2 fruit fly cellular contexts compared by ENCODE assay signal in genomic region chr3R:30616098-30616857, dm6.
TF ChIP-seq lines count a peak whose summit lies in the region.

No protein-coding gene starts in this region.

- no peak for TF ChIP-seq CTCF in whole organism, embryonic (GFP tag; optimal IDR thresholded peaks at IDR 0.05; lab: Kevin White, UChicago)

TF ChIP-seq in whole organism, adult, 20 proteins besides CTCF, POLR2A, EP300 and RAD21:
- no peak for TF ChIP-seq CG1620 (GFP tag; optimal IDR thresholded peaks at IDR 0.05; lab: Kevin White, UChicago)
- TF ChIP-seq Hr96 (GFP tag; optimal IDR thresholded peaks at IDR 0.05; lab: Kevin White, UChicago), result no peak
- peak; percentile 58 for TF ChIP-seq pad (GFP tag; optimal IDR thresholded peaks at IDR 0.05; lab: Kevin White, UChicago)
- no peak for TF ChIP-seq CG12768 (GFP tag; optimal IDR thresholded peaks at IDR 0.05; lab: Kevin White, UChicago)

TF ChIP-seq in whole organism, embryonic, 481 proteins besides CTCF, POLR2A, EP300 and RAD21:
- TF ChIP-seq Mrtf (GFP tag; IDR thresholded peaks at IDR 0.05; lab: Robert Waterston, UW) (no peak), CG10321 (GFP tag; IDR thresholded peaks at IDR 0.05; lab: Robert Waterston, UW) (peak; percentile 66), CG9797 (GFP tag; optimal IDR thresholded peaks at IDR 0.05; lab: Kevin White, UChicago) (no peak), insv (GFP tag; optimal IDR thresholded peaks at IDR 0.05; lab: Kevin White, UChicago) (no peak), crol (GFP tag; IDR thresholded peaks at IDR 0.05; lab: Robert Waterston, UW) (peak; percentile 66), Nf-YB (GFP tag; optimal IDR thresholded peaks at IDR 0.05; lab: Kevin White, UChicago) (peak; percentile 95), CG1832 (GFP tag; optimal IDR thresholded peaks at IDR 0.05; lab: Kevin White, UChicago) (peak; percentile 32), CG6791 (GFP tag; IDR thresholded peaks at IDR 0.05; lab: Robert Waterston, UW; ENCODE audit: partially characterized antibody) (0 out of 3 replicates have a peak, but pooled peaks have one; percentile 12), Dip2 (GFP tag; IDR thresholded peaks at IDR 0.05; lab: Robert Waterston, UW) (no peak), Nf-YC (tag; optimal IDR thresholded peaks at IDR 0.05; lab: Kevin White, UChicago) (peak; percentile 97), Trl (optimal IDR thresholded peaks at IDR 0.05; lab: Kevin White, UChicago) (peak; percentile 8 to 24), Trl (GFP tag; optimal IDR thresholded peaks at IDR 0.05; lab: Kevin White, UChicago) (no peak), CG9437 (GFP tag; optimal IDR thresholded peaks at IDR 0.05; lab: Kevin White, UChicago) (peak; percentile 27), abd-A (tag; optimal IDR thresholded peaks at IDR 0.05; lab: Kevin White, UChicago) (peak; percentile 10), Nf-YA (GFP tag; IDR thresholded peaks at IDR 0.05; lab: Robert Waterston, UW) (0 out of 2 replicates have a peak, but pooled peaks have one; percentile 17), Xrp1 (GFP tag; IDR thresholded peaks at IDR 0.05; lab: Robert Waterston, UW) (no peak), cg (GFP tag; optimal IDR thresholded peaks at IDR 0.05; lab: Kevin White, UChicago) (peak; percentile 72), sr (GFP tag; IDR thresholded peaks at IDR 0.05; lab: Robert Waterston, UW) (peak; percentile 78; the same call in 2 of the 3 replicates), seq (GFP tag; IDR thresholded peaks at IDR 0.05; lab: Robert Waterston, UW) (no peak), ewg (GFP tag; optimal IDR thresholded peaks at IDR 0.05; lab: Kevin White, UChicago) (peak; percentile 56), Deaf1 (tag; optimal IDR thresholded peaks at IDR 0.05; lab: Kevin White, UChicago) (peak; percentile 79), CG12391 (tag; optimal IDR thresholded peaks at IDR 0.05; lab: Kevin White, UChicago) (no peak), Adf1 (GFP tag; IDR thresholded peaks at IDR 0.05; lab: Robert Waterston, UW) (peak; percentile 74), Sry-β (GFP tag; optimal IDR thresholded peaks at IDR 0.05; lab: Kevin White, UChicago) (no peak)
